Worm (Caenorhabditis elegans) whole organism, mixed stage, embryonic: Measurements from ENCODE around the gene mes-6.

Experiments used
- elt-1 ChIP-seq: sonication (generic microtip); optimal IDR thresholded peaks from 2 replicates; lab custom pipeline; 2017; ENCODE audit warnings: missing genetic modification characterization, mild to moderate bottlenecking, missing compliant biosample characterization, antibody characterized with exemption, moderate library complexity, borderline replicate concordance; ENCODE audit not compliant: insufficient read depth
- lin-13 ChIP-seq: fragments of 150-350 bp; optimal IDR thresholded peaks from 2 replicates; lab custom pipeline; 2014; ENCODE audit warnings: missing biosample characterization, missing genetic modification characterization
- mls-2 ChIP-seq: sonication (generic microtip); optimal IDR thresholded peaks from 2 replicates; lab custom pipeline; 2016; ENCODE audit warnings: mild to moderate bottlenecking, missing genetic modification characterization, moderate library complexity, missing compliant biosample characterization

- TF ChIP-seq lin-13 (no peak), elt-1 (tag; lab: Kevin White, UChicago) (no peak), mls-2 (tag; lab: Kevin White, UChicago) (no peak)
Observed at ce11 chrIV:8464187-8464586, 46.9 kb upstream of the mes-6 start.
